Worm (Caenorhabditis elegans): ENCODE measurements around the gene B0001.5.

B0001.5 gene

DNA sequence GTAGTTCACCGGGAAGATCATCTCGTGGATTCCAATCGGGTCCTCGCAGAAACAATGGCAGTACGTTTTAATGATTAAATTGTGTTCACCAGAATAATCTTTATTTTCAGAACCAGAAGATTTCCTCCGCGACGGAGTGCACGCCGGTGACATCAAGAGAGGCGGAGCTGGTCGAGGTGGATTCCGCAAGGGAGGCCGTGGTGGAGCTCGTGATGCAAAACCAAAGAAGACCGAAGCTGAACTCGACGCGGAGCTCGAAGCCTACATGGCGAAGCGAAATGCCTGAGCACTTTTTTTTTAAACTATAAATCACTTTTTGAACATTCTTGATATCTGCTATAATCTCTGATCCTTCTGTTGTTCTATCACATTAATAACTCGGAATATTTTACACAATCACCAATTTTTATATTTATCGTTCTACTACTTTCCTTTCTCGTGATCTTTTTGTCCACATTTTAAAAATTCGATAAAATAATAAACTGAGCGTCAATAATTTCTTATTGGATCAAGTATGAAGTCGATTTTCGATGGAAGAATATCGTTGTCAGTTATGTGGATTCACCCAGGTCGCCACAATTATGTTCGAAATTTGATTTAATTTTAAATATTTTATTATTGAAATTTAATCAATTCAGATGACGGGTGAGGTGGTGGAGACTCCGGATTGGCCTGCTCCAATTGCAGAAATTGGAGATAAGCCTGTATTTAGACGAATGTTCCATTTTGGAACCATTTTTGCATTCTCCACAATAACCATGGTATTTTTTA lies 18.6 kb downstream of the B0001.5 start, which contains the start of gene dhhc-6:
Gene dhhc-6 (plus strand): TSS at position 639 of the 771 bp plus-strand sequence.
- TF ChIP-seq nhr-10 (tag; optimal IDR thresholded peaks at IDR 0.05) (no peak), sem-4 (tag; optimal IDR thresholded peaks at IDR 0.05) (no peak), mdl-1 (tag; optimal IDR thresholded peaks at IDR 0.05) (no peak), elt-1 (tag; optimal IDR thresholded peaks at IDR 0.05) (no peak), unc-39 (tag; optimal IDR thresholded peaks at IDR 0.05) (no peak)

DNA sequence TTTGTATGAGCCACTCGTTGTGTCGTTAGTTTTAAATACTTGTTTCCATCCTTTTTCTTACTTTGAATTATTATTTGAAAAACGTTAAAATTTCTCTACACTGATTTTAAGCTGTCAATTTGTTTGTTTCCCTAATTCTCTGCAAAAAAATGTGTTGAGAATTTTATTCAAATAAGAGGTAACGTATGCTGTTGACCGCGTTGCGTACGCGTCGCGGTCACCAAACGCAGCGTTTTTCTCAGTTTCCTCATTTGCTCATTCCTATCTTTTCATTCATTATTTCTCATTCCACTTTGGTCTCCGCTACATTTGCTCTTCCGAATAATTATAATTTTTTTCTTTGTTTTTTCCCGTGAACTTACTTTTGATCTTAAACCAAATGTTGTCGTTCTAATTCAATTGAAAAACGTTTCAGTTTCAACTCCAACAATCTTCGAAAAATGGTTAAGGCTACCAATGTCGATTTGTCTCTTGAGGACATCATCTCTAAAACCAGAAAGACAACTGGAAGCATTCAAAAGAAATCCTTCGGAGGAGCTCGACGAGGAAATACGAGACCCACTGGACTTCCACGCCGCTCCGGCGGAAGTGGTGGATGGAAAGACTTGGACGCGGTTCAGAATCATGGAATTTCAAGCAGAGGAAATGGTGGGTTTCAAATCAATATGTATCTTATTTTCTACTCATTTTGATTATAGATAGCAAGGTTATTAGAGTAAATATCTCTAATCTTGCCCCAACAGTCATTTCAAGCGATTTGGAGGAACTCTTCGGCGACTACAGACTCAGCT lies 20.1 kb downstream of the B0001.5 start, which contains the start of gene aly-3:
Gene aly-3 (plus strand): TSS at position 409 of the 791 bp plus-strand sequence.
- TF ChIP-seq fos-1 (tag; optimal IDR thresholded peaks at IDR 0.05) (peak; percentile 8), nhr-129 (tag; optimal IDR thresholded peaks at IDR 0.05) (peak; percentile 33), unc-55 (GFP tag; optimal IDR thresholded peaks at IDR 0.05) (peak; percentile 49), nhr-11 (tag; optimal IDR thresholded peaks at IDR 0.05) (no peak), zag-1 (tag; optimal IDR thresholded peaks at IDR 0.05) (no peak), lsy-2 (tag; optimal IDR thresholded peaks at IDR 0.05) (peak in 1 of 2 experiments; percentile 32), C34F6.9 (tag; optimal IDR thresholded peaks at IDR 0.05) (peak; percentile 61)

DNA sequence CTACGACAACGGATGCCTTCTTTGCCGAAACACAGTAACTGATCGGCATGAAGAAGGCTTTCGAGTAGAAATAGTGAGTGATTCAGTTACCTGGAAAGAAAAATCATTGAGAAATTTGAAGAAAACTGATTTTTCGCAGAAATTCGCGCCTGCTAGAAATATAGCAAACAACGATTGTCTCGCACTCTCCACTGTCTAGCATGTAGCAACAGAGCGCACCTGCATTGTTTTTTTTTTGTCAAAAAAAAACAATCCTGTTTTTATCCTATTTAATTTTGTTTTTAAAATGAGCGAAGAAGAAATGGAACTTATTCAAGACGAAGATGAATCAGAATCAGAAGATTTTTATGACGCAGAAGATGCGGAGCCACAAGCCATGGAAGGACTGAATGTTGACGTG lies 22.1 kb downstream of the B0001.5 start, which contains the start of the genes ddb-1 and M18.6:
Gene ddb-1 (minus strand): TSS at position 90 of the 400 bp plus-strand sequence.
Gene M18.6 (plus strand): TSS at position 235 of the 400 bp plus-strand sequence.
- TF ChIP-seq egl-27 (tag; optimal IDR thresholded peaks at IDR 0.05) (no peak), nhr-23 (tag; optimal IDR thresholded peaks at IDR 0.05) (no peak), C34F6.9 (tag; optimal IDR thresholded peaks at IDR 0.05) (peak; percentile 71), lsy-2 (tag; optimal IDR thresholded peaks at IDR 0.05) (peak in 1 of 2 experiments; percentile 55), unc-55 (GFP tag; optimal IDR thresholded peaks at IDR 0.05) (peak; percentile 68), nhr-129 (tag; optimal IDR thresholded peaks at IDR 0.05) (peak; percentile 76)

DNA sequence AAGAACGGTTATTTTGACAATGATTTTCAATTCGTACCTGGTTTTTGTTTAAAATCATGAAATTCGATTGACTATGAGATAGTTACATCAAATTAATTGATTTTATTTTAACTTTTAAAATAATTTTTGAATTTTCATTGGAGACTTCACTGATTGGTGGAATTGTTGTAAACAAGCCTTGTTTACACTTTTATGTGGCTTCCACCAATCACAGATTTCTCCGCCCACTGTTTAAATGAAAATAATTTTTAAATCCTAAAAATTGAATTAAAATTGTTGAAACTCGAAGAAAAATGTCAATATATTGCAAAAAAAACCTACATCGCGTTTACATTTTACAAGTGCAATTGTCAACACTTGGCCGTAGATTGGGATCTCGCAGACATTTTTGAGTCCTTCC lies 22.6 kb downstream of the B0001.5 start:
- TF ChIP-seq nhr-10 (tag; optimal IDR thresholded peaks at IDR 0.05) (no peak), crh-2 (tag; optimal IDR thresholded peaks at IDR 0.05) (no peak), peb-1 (tag; optimal IDR thresholded peaks at IDR 0.05) (no peak), lin-11 (tag; optimal IDR thresholded peaks at IDR 0.05) (no peak), nhr-237 (tag; optimal IDR thresholded peaks at IDR 0.05) (no peak), ztf-1 (GFP tag; conservative IDR thresholded peaks at IDR 0.05) (no peak), sma-3 (GFP tag; optimal IDR thresholded peaks at IDR 0.05) (no peak), ama-1 (optimal IDR thresholded peaks at IDR 0.05) (no peak), F13H6.1 (tag; optimal IDR thresholded peaks at IDR 0.05) (no peak), mdl-1 (tag; optimal IDR thresholded peaks at IDR 0.05) (no peak)

DNA sequence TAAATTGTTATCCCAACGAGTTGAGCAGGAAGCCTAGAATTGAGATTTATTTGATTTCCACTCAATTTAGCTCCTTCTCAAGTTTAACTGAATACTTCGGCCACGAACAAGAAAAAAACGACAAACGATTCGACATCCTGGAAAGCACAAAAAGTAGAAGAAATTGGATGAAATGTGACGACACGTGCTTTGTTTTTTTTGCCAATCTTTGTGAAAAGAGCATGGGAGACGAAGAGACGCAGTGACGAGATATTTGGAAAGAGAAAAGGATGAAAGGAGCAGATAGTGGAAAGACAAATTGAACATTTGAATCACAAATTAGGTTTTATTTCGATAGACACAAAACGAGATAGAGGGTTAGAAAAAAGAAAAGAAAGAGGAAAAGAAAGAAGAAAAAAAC lies 28.6 kb downstream of the B0001.5 start:
- TF ChIP-seq mbf-1 (tag; optimal IDR thresholded peaks at IDR 0.05): no peak
- TF ChIP-seq C34F6.9 (tag; optimal IDR thresholded peaks at IDR 0.05): peak; percentile 39
- TF ChIP-seq sma-9 (GFP tag; optimal IDR thresholded peaks at IDR 0.05): no peak
- no peak for TF ChIP-seq sma-9 (tag; optimal IDR thresholded peaks at IDR 0.05)
- TF ChIP-seq snpc-4 (tag; optimal IDR thresholded peaks at IDR 0.05): no peak
- peak in 1 of 2 experiments; percentile 23 for TF ChIP-seq mdl-1 (tag; optimal IDR thresholded peaks at IDR 0.05)
- no peak for TF ChIP-seq lin-39 (tag; optimal IDR thresholded peaks at IDR 0.05)
- peak; percentile 60 for TF ChIP-seq sem-4 (tag; optimal IDR thresholded peaks at IDR 0.05)
- TF ChIP-seq lsy-2 (tag; optimal IDR thresholded peaks at IDR 0.05): peak in 1 of 2 experiments; percentile 14
- TF ChIP-seq nhr-129 (tag; optimal IDR thresholded peaks at IDR 0.05): peak; percentile 82
- TF ChIP-seq fos-1 (tag; optimal IDR thresholded peaks at IDR 0.05): no peak
- TF ChIP-seq nhr-6 (tag; optimal IDR thresholded peaks at IDR 0.05): no peak

DNA sequence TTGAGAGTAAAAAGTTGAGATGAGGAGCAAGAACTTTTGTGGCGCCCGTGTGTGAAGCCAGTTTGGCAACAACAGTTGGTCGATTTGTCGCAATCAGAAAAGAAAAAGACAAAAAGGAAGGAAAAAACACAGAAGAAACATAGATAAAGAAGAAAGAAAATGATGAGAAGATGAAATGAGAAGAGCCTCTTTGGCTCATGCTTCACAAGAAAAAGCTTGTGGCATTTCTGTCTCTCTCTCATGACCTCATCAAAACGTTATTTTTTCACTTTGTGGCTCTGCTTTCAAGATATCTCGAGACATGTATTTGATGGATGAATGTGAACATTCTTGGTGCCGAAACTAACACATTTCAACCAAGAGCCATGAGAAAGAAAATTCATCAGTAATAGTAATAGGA lies 30.1 kb downstream of the B0001.5 start:
- no peak for TF ChIP-seq mbf-1 (tag; optimal IDR thresholded peaks at IDR 0.05)
- no peak for TF ChIP-seq ceh-16 (tag; optimal IDR thresholded peaks at IDR 0.05)
- no peak for TF ChIP-seq skn-1 (tag; optimal IDR thresholded peaks at IDR 0.05)
- no peak for TF ChIP-seq elt-3 (tag; optimal IDR thresholded peaks at IDR 0.05)
- TF ChIP-seq nhr-77 (tag; optimal IDR thresholded peaks at IDR 0.05): no peak
- no peak for TF ChIP-seq egl-27 (tag; optimal IDR thresholded peaks at IDR 0.05)
- no peak for TF ChIP-seq lin-13 (GFP tag; optimal IDR thresholded peaks at IDR 0.05)
- no peak for TF ChIP-seq mab-5 (tag; optimal IDR thresholded peaks at IDR 0.05)
- peak; percentile 35 for TF ChIP-seq C34F6.9 (tag; optimal IDR thresholded peaks at IDR 0.05)
- peak; percentile 63 for TF ChIP-seq F13H6.1 (tag; optimal IDR thresholded peaks at IDR 0.05)
- peak in 1 of 2 experiments; percentile 23 for TF ChIP-seq lsy-2 (tag; optimal IDR thresholded peaks at IDR 0.05)
- TF ChIP-seq nhr-129 (tag; optimal IDR thresholded peaks at IDR 0.05): peak; percentile 94

All from whole organism, L2 larva.